Fruit fly (Drosophila melanogaster): ENCODE results near the gene pths.
A peak's percentile ranks its signal among the peaks of the same experiment; 100 is the strongest.

The pths gene

DNA sequence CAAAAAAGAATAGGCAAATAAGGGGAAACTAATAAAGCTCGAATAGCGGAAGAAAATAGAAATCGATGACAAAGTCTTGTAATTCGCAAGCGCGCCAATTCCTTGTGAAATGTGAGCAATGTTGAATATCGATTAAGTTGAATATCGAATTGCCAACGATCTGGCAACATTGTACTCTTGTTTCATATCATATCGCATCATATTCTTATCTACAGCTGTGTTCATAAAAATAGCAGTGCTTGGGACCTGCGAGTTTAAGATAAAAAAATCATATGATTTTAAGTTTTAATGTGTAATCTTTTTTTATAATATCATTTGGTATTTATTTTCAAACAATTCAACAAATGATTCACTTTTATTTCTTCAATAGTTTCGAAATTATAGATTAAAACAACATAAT, 6.0 kb downstream of the pths start (continued):
- TF ChIP-seq Xbp1 (GFP tag; optimal IDR thresholded peaks at IDR 0.05) (peak; percentile 57), CG7372 (GFP tag; IDR thresholded peaks at IDR 0.05) (no peak), Awh (GFP tag; IDR thresholded peaks at IDR 0.05) (no peak), Rx (GFP tag; IDR thresholded peaks at IDR 0.05) (no peak), ab (GFP tag; optimal IDR thresholded peaks at IDR 0.05) (no peak), bcd (GFP tag; optimal IDR thresholded peaks at IDR 0.05) (no peak), CG11695 (GFP tag; IDR thresholded peaks at IDR 0.05) (0 out of 3 replicates have a peak, but pooled peaks have one; percentile 44), zf30C (GFP tag; optimal IDR thresholded peaks at IDR 0.05) (no peak), dm (GFP tag; optimal IDR thresholded peaks at IDR 0.05) (peak; percentile 16), Poxn (GFP tag; IDR thresholded peaks at IDR 0.05) (no peak), Sry-β (GFP tag; optimal IDR thresholded peaks at IDR 0.05) (no peak), CG11723 (GFP tag; optimal IDR thresholded peaks at IDR 0.05) (no peak), ATbp (GFP tag; optimal IDR thresholded peaks at IDR 0.05) (peak; percentile 20), cas (GFP tag; IDR thresholded peaks at IDR 0.05) (no peak), CG2875 (GFP tag; optimal IDR thresholded peaks at IDR 0.05) (no peak), CG2678 (tag; optimal IDR thresholded peaks at IDR 0.05) (peak; percentile 64), Sox100B (GFP tag; optimal IDR thresholded peaks at IDR 0.05) (peak; percentile 47), CG6689 (GFP tag; IDR thresholded peaks at IDR 0.05) (peak; percentile 36; the same call in 1 of the 2 replicates), fru (optimal IDR thresholded peaks at IDR 0.05) (no peak), CG32772 (GFP tag; IDR thresholded peaks at IDR 0.05) (0 out of 2 replicates have a peak, but pooled peaks have one; percentile 23), lbe (GFP tag; optimal IDR thresholded peaks at IDR 0.05) (no peak), sim (GFP tag; IDR thresholded peaks at IDR 0.05) (peak; percentile 43; the same call in 1 of the 2 replicates), CG10366 (GFP tag; IDR thresholded peaks at IDR 0.05) (peak; percentile 32), CG2129 (GFP tag; IDR thresholded peaks at IDR 0.05; ENCODE audit: partially characterized antibody) (no peak), Sox102F (GFP tag; optimal IDR thresholded peaks at IDR 0.05) (no peak), lab (GFP tag; optimal IDR thresholded peaks at IDR 0.05) (no peak), run (tag; optimal IDR thresholded peaks at IDR 0.05) (no peak), CG7987 (GFP tag; optimal IDR thresholded peaks at IDR 0.05) (no peak), inv (GFP tag; IDR thresholded peaks at IDR 0.05; ENCODE audit: partially characterized antibody) (0 out of 2 replicates have a peak, but pooled peaks have one; percentile 24), CG4424 (GFP tag; optimal IDR thresholded peaks at IDR 0.05) (peak; percentile 53), jing (GFP tag; optimal IDR thresholded peaks at IDR 0.05) (no peak), row (GFP tag; IDR thresholded peaks at IDR 0.05) (peak; percentile 74), CG4820 (GFP tag; optimal IDR thresholded peaks at IDR 0.05) (peak; percentile 6), CG6175 (GFP tag; IDR thresholded peaks at IDR 0.05) (no peak), CG4707 (GFP tag; optimal IDR thresholded peaks at IDR 0.05) (peak; percentile 28), Atf6 (GFP tag; IDR thresholded peaks at IDR 0.05) (peak; percentile 52; the same call in 1 of the 2 replicates), ems (GFP tag; optimal IDR thresholded peaks at IDR 0.05) (no peak), CG13894 (tag; optimal IDR thresholded peaks at IDR 0.05) (peak; percentile 71), CG8089 (GFP tag; optimal IDR thresholded peaks at IDR 0.05) (no peak), CG13296 (GFP tag; optimal IDR thresholded peaks at IDR 0.05) (peak; percentile 59), scrt (GFP tag; optimal IDR thresholded peaks at IDR 0.05) (peak; percentile 20), CG7839 (tag; optimal IDR thresholded peaks at IDR 0.05) (peak; percentile 75), her (GFP tag; optimal IDR thresholded peaks at IDR 0.05) (peak; percentile 35), Max (GFP tag; optimal IDR thresholded peaks at IDR 0.05) (no peak), CG42726 (GFP tag; IDR thresholded peaks at IDR 0.05; ENCODE audit: partially characterized antibody) (peak; percentile 45; the same call in 1 of the 2 replicates), grn (GFP tag; optimal IDR thresholded peaks at IDR 0.05) (peak; percentile 90), CG7928 (GFP tag; optimal IDR thresholded peaks at IDR 0.05) (no peak), CHES-1-like (GFP tag; optimal IDR thresholded peaks at IDR 0.05) (no peak), rib (GFP tag; IDR thresholded peaks at IDR 0.05) (no peak), Doc2 (GFP tag; IDR thresholded peaks at IDR 0.05) (no peak), TFAM (GFP tag; optimal IDR thresholded peaks at IDR 0.05) (no peak)
